Fruit fly (Drosophila melanogaster) whole organism, embryonic: ENCODE data around the gene CG6656.

ENCODE experiments used
- Bdp1 ChIP-seq: fragments of 200-800 bp; sonication (Bioruptor generic); optimal IDR thresholded peaks from 3 replicates; lab custom pipeline; 2016; ENCODE audit warnings: missing biosample characterization, missing genetic modification characterization
- Taf1 ChIP-seq: fragments of 200-800 bp; sonication (Bioruptor generic); IDR thresholded peaks from 2 replicates; pipeline ENCODE4 v1.3.6; 2022; ENCODE audit warnings: missing biosample characterization, missing genetic modification characterization
- YL-1 ChIP-seq: fragments of 200-800 bp; sonication (Bioruptor generic); optimal IDR thresholded peaks from 3 replicates; lab custom pipeline; 2017; ENCODE audit warnings: missing biosample characterization, mild to moderate bottlenecking, missing genetic modification characterization
- croc ChIP-seq: fragments of 200-800 bp; sonication (Bioruptor generic); conservative IDR thresholded peaks from 3 replicates; pipeline ENCODE4 v1.3.6; 2022; ENCODE audit warnings: missing biosample characterization, missing genetic modification characterization
- lola ChIP-seq, 3 experiments: fragments of >200 bp in 2 of 3; fragments of 200-800 bp in 1 of 3; sonication (Bioruptor generic) in 1 of 3; optimal IDR thresholded peaks; 2 replicates each; lab custom pipeline; 2017 to 2019; ENCODE audit warnings: missing biosample characterization in 3 of 3, missing genetic modification characterization in 3 of 3, mild to moderate bottlenecking in 1 of 3, moderate library complexity in 1 of 3
- sisA ChIP-seq: fragments of 200-800 bp; sonication (Bioruptor generic); IDR thresholded peaks from 2 replicates; pipeline ENCODE4 v1.3.6; 2022; ENCODE audit warnings: missing biosample characterization, missing genetic modification characterization

DNA sequence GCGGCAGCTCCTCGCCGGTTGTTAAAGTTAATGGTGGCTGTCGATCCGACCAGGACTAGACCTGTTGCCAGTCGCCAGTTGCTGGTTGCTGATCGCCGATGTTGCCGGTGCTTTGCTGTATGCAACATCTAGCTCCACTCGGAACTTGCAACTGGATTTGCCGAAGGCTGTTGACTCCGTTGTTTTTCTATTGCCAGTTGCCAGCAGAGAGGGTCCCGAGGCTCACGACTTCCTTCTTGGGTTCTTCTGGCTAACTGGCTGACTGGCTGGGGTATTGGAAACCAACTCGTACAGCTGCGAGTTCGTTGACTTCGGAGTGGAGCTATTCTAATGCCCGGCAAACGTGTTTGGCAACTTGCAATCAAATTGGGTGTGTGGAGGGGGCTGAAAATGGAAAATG, 44.1 kb upstream of the CG6656 start:
- no peak for TF ChIP-seq Taf1 (GFP tag; lab: Robert Waterston, UW)
- TF ChIP-seq YL-1 (GFP tag; lab: Kevin White, UChicago): no peak
- TF ChIP-seq sisA (GFP tag; lab: Robert Waterston, UW): no peak
- no peak for TF ChIP-seq croc (GFP tag; lab: Robert Waterston, UW)
- TF ChIP-seq lola (GFP tag; optimal IDR thresholded peaks at IDR 0.05; lab: Kevin White, UChicago): no peak
- no peak for TF ChIP-seq Bdp1
